Worm (Caenorhabditis elegans) whole organism, young adult: ENCODE measurements around the gene Y41D4A.7.

Experiments used
- ccch-3 ChIP-seq: fragments of 200-800 bp; sonication (Bioruptor generic); optimal IDR thresholded peaks from 2 replicates; lab custom pipeline; 2018; ENCODE audit warnings: mild to moderate bottlenecking, missing genetic modification characterization, missing compliant biosample characterization
- let-526 ChIP-seq: fragments of 200-800 bp; sonication (Bioruptor generic); IDR thresholded peaks from 2 replicates; pipeline ENCODE4 v1.3.6; 2022; ENCODE audit warnings: missing genetic modification reagents, missing genetic modification characterization, missing compliant biosample characterization
- pha-4 ChIP-seq: fragments of 150-350 bp; sonication (generic microtip); optimal IDR thresholded peaks from 2 replicates; lab custom pipeline; 2014; ENCODE audit warnings: missing biosample characterization, missing genetic modification reagents, missing genetic modification characterization

DNA sequence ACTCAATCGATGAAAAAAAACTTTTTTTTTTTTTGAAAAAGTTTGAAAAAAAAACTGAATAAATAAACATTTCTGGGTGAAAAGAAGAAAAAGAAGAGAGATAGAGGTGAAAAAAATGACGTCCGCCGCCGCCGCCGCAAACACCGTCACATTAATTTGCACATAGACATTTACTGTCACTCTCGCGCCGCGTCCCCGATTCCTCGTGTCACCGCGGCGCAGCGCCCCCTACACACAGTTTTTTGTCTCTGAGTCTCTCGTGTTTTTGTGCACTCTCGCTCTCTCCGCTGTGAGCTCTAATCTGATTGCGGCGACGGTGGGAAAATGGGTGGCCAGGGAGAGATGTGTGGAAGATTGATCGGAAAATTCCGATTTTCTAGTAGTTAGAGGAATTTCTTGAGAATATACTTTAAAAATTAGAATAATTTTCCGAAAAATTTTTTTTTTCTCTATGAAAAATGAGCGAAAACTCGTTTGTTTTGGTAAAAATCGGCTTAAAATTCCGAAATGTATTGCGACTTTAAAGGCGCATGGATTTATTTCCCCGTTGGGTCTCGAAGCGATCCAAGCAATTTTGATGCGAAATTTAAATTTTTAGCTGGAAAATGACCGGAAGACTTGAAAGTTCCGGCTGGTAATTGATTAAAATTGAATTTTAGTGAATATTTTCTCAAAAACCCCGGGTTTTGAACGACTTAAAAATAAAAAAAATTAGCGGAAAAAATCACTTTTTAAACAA, 21.8 kb downstream of the Y41D4A.7 start:
- no peak for TF ChIP-seq pha-4 (tag; lab: Kevin White, UChicago)
- no peak for TF ChIP-seq let-526
- no peak for TF ChIP-seq ccch-3 (GFP tag; lab: Kevin White, UChicago)
